Worm (Caenorhabditis elegans) whole organism, L1 larva: ENCODE measurements around the gene zif-1.

ENCODE experiments used
- C04F5.9 ChIP-seq: sonication (generic microtip); optimal IDR thresholded peaks from 2 replicates; lab custom pipeline; 2016; ENCODE audit warnings: missing genetic modification characterization, missing compliant biosample characterization
- C16A3.4 ChIP-seq: fragments of 150-350 bp; optimal IDR thresholded peaks from 2 replicates; lab custom pipeline; 2014; ENCODE audit warnings: missing biosample characterization, missing genetic modification characterization
- F16B12.6 ChIP-seq: fragments of 150-350 bp; optimal IDR thresholded peaks from 2 replicates; lab custom pipeline; 2014; ENCODE audit warnings: missing biosample characterization, missing genetic modification characterization
- Y116A8C.19 ChIP-seq: sonication (generic microtip); optimal IDR thresholded peaks from 2 replicates; lab custom pipeline; 2016; ENCODE audit warnings: missing compliant biosample characterization, missing genetic modification characterization, borderline replicate concordance
- alr-1 ChIP-seq: fragments of 200-800 bp; sonication (Bioruptor generic); optimal IDR thresholded peaks from 2 replicates; lab custom pipeline; 2018; ENCODE audit warnings: borderline replicate concordance, mild to moderate bottlenecking, missing genetic modification characterization, missing compliant biosample characterization
- ama-1 ChIP-seq: fragments of 150-350 bp; optimal IDR thresholded peaks from 2 replicates; lab custom pipeline; 2014
- blmp-1 ChIP-seq: fragments of 150-350 bp; optimal IDR thresholded peaks from 2 replicates; lab custom pipeline; 2014; ENCODE audit warnings: missing biosample characterization, missing genetic modification characterization
- ceh-88 ChIP-seq: fragments of 200-800 bp; sonication (Bioruptor generic); IDR thresholded peaks from 2 replicates; pipeline ENCODE4 v1.3.6; 2022; ENCODE audit warnings: missing genetic modification characterization, missing compliant biosample characterization
- dpl-1 ChIP-seq, 3 experiments: fragments of 150-350 bp in 2 of 3; sonication (generic microtip) in 1 of 3; optimal IDR thresholded peaks; 2 replicates each; lab custom pipeline; 2014 to 2017; ENCODE audit warnings: missing biosample characterization in 3 of 3, missing genetic modification characterization in 3 of 3, missing genetic modification reagents in 3 of 3
- dsc-1 ChIP-seq: sonication (generic microtip); optimal IDR thresholded peaks from 2 replicates; lab custom pipeline; 2016; ENCODE audit warnings: mild to moderate bottlenecking, missing genetic modification characterization, missing compliant biosample characterization
- efl-1 ChIP-seq, 4 experiments: fragments of 150-350 bp; optimal IDR thresholded peaks in 3 of 4; peaks in 1 of 4; 1 replicate in 1 of 4; 2 replicates in 3 of 4; lab custom pipeline; 2014; ENCODE audit warnings: missing biosample characterization in 2 of 4, missing genetic modification characterization in 2 of 4, missing genetic modification reagents in 2 of 4
- egl-13 ChIP-seq: sonication (generic microtip); optimal IDR thresholded peaks from 2 replicates; lab custom pipeline; 2016; ENCODE audit warnings: missing genotype, missing genetic modification reagents, missing genetic modification characterization, missing compliant biosample characterization
- egl-27 ChIP-seq, 2 experiments: fragments of 150-350 bp in 1 of 2; sonication (generic microtip); optimal IDR thresholded peaks; 3 replicates each; lab custom pipeline; 2017 to 2018; ENCODE audit warnings: missing biosample characterization in 2 of 2, missing genetic modification characterization in 2 of 2, missing genetic modification reagents in 2 of 2
- elt-2 ChIP-seq: sonication (generic microtip); optimal IDR thresholded peaks from 2 replicates; lab custom pipeline; 2016; ENCODE audit warnings: missing genetic modification characterization, mild to moderate bottlenecking, inconsistent platforms, missing compliant biosample characterization, missing genetic modification reagents
- elt-3 ChIP-seq, 6 experiments: fragments of 150-350 bp in 1 of 6; sonication (generic microtip); optimal IDR thresholded peaks; 2 replicates each; lab custom pipeline; 2017 to 2018; ENCODE audit warnings: missing biosample characterization in 6 of 6, missing genetic modification characterization in 6 of 6, inconsistent platforms in 1 of 6
- ets-5 ChIP-seq: fragments of 200-800 bp; sonication (Bioruptor generic); IDR thresholded peaks from 2 replicates; pipeline ENCODE4 v1.3.6; 2022; ENCODE audit warnings: missing genetic modification characterization, missing compliant biosample characterization
- fkh-8 ChIP-seq: sonication (generic microtip); optimal IDR thresholded peaks from 2 replicates; lab custom pipeline; 2016; ENCODE audit warnings: mild to moderate bottlenecking, missing genetic modification characterization, missing compliant biosample characterization
- lin-14 ChIP-seq: fragments of 200-800 bp; sonication (Bioruptor generic); optimal IDR thresholded peaks from 2 replicates; lab custom pipeline; 2018; ENCODE audit warnings: mild to moderate bottlenecking, missing genetic modification characterization, moderate library complexity, missing compliant biosample characterization
- lin-35 ChIP-seq, 2 experiments: fragments of 150-350 bp; optimal IDR thresholded peaks; 2 replicates each; lab custom pipeline; 2014; ENCODE audit warnings: missing biosample characterization in 2 of 2, missing genetic modification characterization in 2 of 2, missing genetic modification reagents in 2 of 2
- lir-3 ChIP-seq: sonication (generic microtip); optimal IDR thresholded peaks from 2 replicates; lab custom pipeline; 2016; ENCODE audit warnings: mild to moderate bottlenecking, missing genetic modification characterization, moderate library complexity, missing compliant biosample characterization; ENCODE audit not compliant: poor library complexity
- lsy-2 ChIP-seq, 2 experiments: fragments of 150-350 bp; optimal IDR thresholded peaks; 2 replicates each; lab custom pipeline; 2014; ENCODE audit warnings: missing biosample characterization in 2 of 2, missing genetic modification characterization in 2 of 2
- mdl-1 ChIP-seq, 2 experiments: fragments of 150-350 bp; optimal IDR thresholded peaks; 2 replicates each; lab custom pipeline; 2014 to 2017; ENCODE audit warnings: missing biosample characterization in 2 of 2, missing genetic modification characterization in 2 of 2, inconsistent platforms in 1 of 2
- mep-1 ChIP-seq: fragments of 150-350 bp; optimal IDR thresholded peaks from 2 replicates; lab custom pipeline; 2014; ENCODE audit warnings: missing biosample characterization, missing genetic modification characterization
- nhr-19 ChIP-seq: fragments of 200-800 bp; sonication (Bioruptor generic); conservative IDR thresholded peaks from 2 replicates; pipeline ENCODE4 v1.3.6; 2022; ENCODE audit warnings: missing genetic modification characterization, missing compliant biosample characterization
- nhr-20 ChIP-seq: sonication (generic microtip); optimal IDR thresholded peaks from 2 replicates; lab custom pipeline; 2016; ENCODE audit warnings: mild to moderate bottlenecking, missing genetic modification characterization, missing compliant biosample characterization
- nhr-237 ChIP-seq: fragments of 150-350 bp; optimal IDR thresholded peaks from 2 replicates; lab custom pipeline; 2014; ENCODE audit warnings: missing biosample characterization, missing genetic modification characterization
- nhr-47 ChIP-seq: sonication (generic microtip); optimal IDR thresholded peaks from 2 replicates; lab custom pipeline; 2016; ENCODE audit warnings: mild to moderate bottlenecking, missing genetic modification characterization, moderate library complexity, missing compliant biosample characterization
- nhr-71 ChIP-seq: sonication (generic microtip); optimal IDR thresholded peaks from 2 replicates; lab custom pipeline; 2016; ENCODE audit warnings: mild to moderate bottlenecking, missing genetic modification characterization, moderate library complexity, missing compliant biosample characterization
- nhr-85 ChIP-seq: sonication (generic microtip); peaks from one replicate; lab custom pipeline; 2016; ENCODE audit warnings: missing genetic modification characterization, inconsistent platforms, missing compliant biosample characterization
- nhr-90 ChIP-seq: sonication (generic microtip); optimal IDR thresholded peaks from 2 replicates; lab custom pipeline; 2016; ENCODE audit warnings: mild to moderate bottlenecking, missing genetic modification characterization, missing compliant biosample characterization; ENCODE audit not compliant: poor library complexity
- pag-3 ChIP-seq: sonication (generic microtip); optimal IDR thresholded peaks from 2 replicates; lab custom pipeline; 2017; ENCODE audit warnings: missing genetic modification characterization, mild to moderate bottlenecking, missing compliant biosample characterization, antibody characterized with exemption, borderline replicate concordance; ENCODE audit not compliant: insufficient read depth
- pax-3 ChIP-seq: fragments of 200-800 bp; sonication (Bioruptor generic); optimal IDR thresholded peaks from 2 replicates; lab custom pipeline; 2018; ENCODE audit warnings: mild to moderate bottlenecking, missing genetic modification characterization, moderate library complexity, missing compliant biosample characterization
- pqm-1 ChIP-seq: sonication (generic microtip); optimal IDR thresholded peaks from 3 replicates; lab custom pipeline; 2017; ENCODE audit warnings: missing biosample characterization, missing genetic modification characterization
- rnt-1 ChIP-seq: sonication (generic microtip); optimal IDR thresholded peaks from 2 replicates; lab custom pipeline; 2016; ENCODE audit warnings: mild to moderate bottlenecking, missing genetic modification characterization, moderate library complexity, missing compliant biosample characterization
- skn-1 ChIP-seq: fragments of 150-350 bp; optimal IDR thresholded peaks from 2 replicates; lab custom pipeline; 2014; ENCODE audit warnings: missing biosample characterization, missing genetic modification characterization
- snpc-4 ChIP-seq: fragments of 150-350 bp; optimal IDR thresholded peaks from 2 replicates; lab custom pipeline; 2014; ENCODE audit warnings: missing biosample characterization, missing genetic modification characterization
- snu-23 ChIP-seq: sonication (generic microtip); optimal IDR thresholded peaks from 2 replicates; lab custom pipeline; 2016; ENCODE audit warnings: missing genetic modification characterization, missing compliant biosample characterization
- sptf-1 ChIP-seq: fragments of 150-350 bp; optimal IDR thresholded peaks from 2 replicates; lab custom pipeline; 2014; ENCODE audit warnings: missing biosample characterization, missing genetic modification characterization
- tbx-2 ChIP-seq: sonication (generic microtip); optimal IDR thresholded peaks from 2 replicates; lab custom pipeline; 2016; ENCODE audit warnings: missing genetic modification characterization, missing compliant biosample characterization
- unc-98 ChIP-seq: fragments of 200-800 bp; sonication (Bioruptor generic); IDR thresholded peaks from 2 replicates; pipeline ENCODE4 v1.3.6; 2022; ENCODE audit warnings: missing genetic modification characterization, missing compliant biosample characterization
- ztf-11 ChIP-seq, 2 experiments: sonication (generic microtip); optimal IDR thresholded peaks; 2 replicates each; lab custom pipeline; 2016 to 2017; ENCODE audit warnings: missing genetic modification characterization in 2 of 2, missing biosample characterization in 1 of 2, missing compliant biosample characterization in 1 of 2

zif-1 gene

DNA sequence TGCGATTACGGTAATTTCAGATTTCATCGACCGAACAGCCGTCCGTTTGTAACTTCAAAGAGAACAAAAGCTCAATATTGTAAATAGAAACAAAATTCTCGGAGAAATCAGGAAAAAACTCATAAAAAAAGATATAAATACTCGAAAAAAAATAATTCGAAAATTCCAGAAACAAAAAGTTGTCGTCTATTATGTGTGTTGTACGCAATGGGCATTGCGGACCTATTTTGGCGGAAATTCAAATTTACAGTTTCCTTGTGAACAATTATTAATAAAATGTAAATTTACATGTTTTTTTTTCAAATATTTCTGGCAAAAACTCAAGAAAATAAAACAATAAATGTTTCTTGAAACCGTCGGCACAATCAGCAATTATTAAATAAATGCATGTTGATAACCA lies 17.1 kb upstream of the zif-1 start:
- TF ChIP-seq pag-3 (tag; lab: Kevin White, UChicago) (no peak), F16B12.6 (tag; lab: Kevin White, UChicago) (peak; percentile 5), nhr-85 (tag; lab: Kevin White, UChicago) (no peak), mdl-1 (tag; optimal IDR thresholded peaks at IDR 0.05; lab: Kevin White, UChicago) (no peak), egl-13 (no peak), ztf-11 (tag; optimal IDR thresholded peaks at IDR 0.05; lab: Kevin White, UChicago) (no peak), tbx-2 (tag; lab: Kevin White, UChicago) (no peak), ets-5 (GFP tag; lab: Robert Waterston, UW) (no peak), nhr-237 (no peak), dpl-1 (GFP tag; optimal IDR thresholded peaks at IDR 0.05; lab: Kevin White, UChicago) (peak in 1 of 3 experiments; percentile 40), nhr-71 (tag; lab: Kevin White, UChicago) (no peak), lin-35 (GFP tag; optimal IDR thresholded peaks at IDR 0.05; lab: Kevin White, UChicago) (peak in 1 of 2 experiments; percentile 11), unc-98 (GFP tag; lab: Robert Waterston, UW) (no peak), sptf-1 (tag; lab: Kevin White, UChicago) (no peak), snu-23 (GFP tag; lab: Kevin White, UChicago) (no peak), mep-1 (no peak), C04F5.9 (tag; lab: Kevin White, UChicago) (no peak), ama-1 (lab: Kevin White, UChicago) (no peak), efl-1 (optimal IDR thresholded peaks at IDR 0.05; lab: Kevin White, UChicago) (no peak), efl-1 (GFP tag; optimal IDR thresholded peaks at IDR 0.05 in 1 of 2; lab: Kevin White, UChicago) (peak in 1 of 2 experiments; percentile 41)

ce11 chrIII:8985965-8986364 lies 16.6 kb upstream of the zif-1 start:
- TF ChIP-seq alr-1 (tag; lab: Kevin White, UChicago) (no peak), nhr-90 (peak; percentile 31), mdl-1 (tag; optimal IDR thresholded peaks at IDR 0.05; lab: Kevin White, UChicago) (peak in 1 of 2 experiments; percentile 44), efl-1 (optimal IDR thresholded peaks at IDR 0.05; lab: Kevin White, UChicago) (no peak), efl-1 (GFP tag; optimal IDR thresholded peaks at IDR 0.05 in 1 of 2; lab: Kevin White, UChicago) (peak in 1 of 2 experiments; percentile 76), rnt-1 (no peak), lin-35 (GFP tag; optimal IDR thresholded peaks at IDR 0.05; lab: Kevin White, UChicago) (peak in 1 of 2 experiments; percentile 54), elt-2 (tag; lab: Kevin White, UChicago) (peak; percentile 41), nhr-71 (tag; lab: Kevin White, UChicago) (peak; percentile 10), nhr-47 (tag; lab: Kevin White, UChicago) (no peak), pqm-1 (no peak), lir-3 (tag; lab: Kevin White, UChicago) (no peak), lin-14 (GFP tag; lab: Kevin White, UChicago) (peak; percentile 61), F16B12.6 (tag; lab: Kevin White, UChicago) (no peak), nhr-85 (tag; lab: Kevin White, UChicago) (peak; percentile 49), blmp-1 (peak; percentile 92), fkh-8 (tag; lab: Kevin White, UChicago) (peak; percentile 16), dsc-1 (tag; lab: Kevin White, UChicago) (peak; percentile 4), snu-23 (GFP tag; lab: Kevin White, UChicago) (peak; percentile 13), tbx-2 (tag; lab: Kevin White, UChicago) (peak; percentile 42), nhr-20 (tag; lab: Kevin White, UChicago) (peak; percentile 8), snpc-4 (tag; lab: Kevin White, UChicago) (no peak), elt-3 (tag; optimal IDR thresholded peaks at IDR 0.05; lab: Kevin White, UChicago) (peak in 1 of 6 experiments; percentile 62)

DNA sequence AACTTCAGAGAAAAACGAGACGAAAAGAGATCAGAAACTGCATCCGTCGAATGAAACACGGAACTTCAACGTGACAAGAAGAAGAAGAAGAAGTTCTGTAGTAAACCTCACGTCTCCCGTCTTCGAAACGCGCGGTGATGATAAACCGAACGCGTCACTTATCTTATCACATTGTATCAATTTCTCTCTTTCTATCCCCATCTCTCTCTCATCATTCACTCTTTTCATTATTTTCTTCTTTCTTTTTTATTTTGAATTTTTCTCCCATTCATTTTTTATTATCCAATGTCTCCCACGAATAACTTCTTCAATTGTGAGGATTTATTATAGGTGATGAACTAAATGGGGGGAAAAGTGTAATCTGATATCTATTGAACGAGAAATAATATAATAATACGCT lies 15.7 kb upstream of the zif-1 start:
- TF ChIP-seq Y116A8C.19 (tag; lab: Kevin White, UChicago) (no peak), pax-3 (tag; lab: Kevin White, UChicago) (peak; percentile 37), lin-14 (GFP tag; lab: Kevin White, UChicago) (peak; percentile 84), mdl-1 (tag; optimal IDR thresholded peaks at IDR 0.05; lab: Kevin White, UChicago) (peak in 1 of 2 experiments; percentile 55), efl-1 (optimal IDR thresholded peaks at IDR 0.05; lab: Kevin White, UChicago) (no peak), efl-1 (GFP tag; optimal IDR thresholded peaks at IDR 0.05 in 1 of 2; lab: Kevin White, UChicago) (peak in 1 of 2 experiments; percentile 39), nhr-19 (GFP tag; lab: Robert Waterston, UW) (0 out of 2 replicates have a peak, but pooled peaks have one; percentile 4), nhr-85 (tag; lab: Kevin White, UChicago) (peak; percentile 88), dsc-1 (tag; lab: Kevin White, UChicago) (peak; percentile 67), lsy-2 (tag; optimal IDR thresholded peaks at IDR 0.05; lab: Kevin White, UChicago) (peak in 1 of 2 experiments; percentile 41), nhr-20 (tag; lab: Kevin White, UChicago) (peak; percentile 47), egl-27 (tag; optimal IDR thresholded peaks at IDR 0.05; lab: Kevin White, UChicago) (no peak), C16A3.4 (tag; lab: Kevin White, UChicago) (peak; percentile 8), elt-3 (tag; optimal IDR thresholded peaks at IDR 0.05; lab: Kevin White, UChicago) (peak; percentile 93 to 100 (median 98)), C04F5.9 (tag; lab: Kevin White, UChicago) (no peak), skn-1 (tag; lab: Kevin White, UChicago) (peak; percentile 15), blmp-1 (peak; percentile 85), pag-3 (tag; lab: Kevin White, UChicago) (no peak), snu-23 (GFP tag; lab: Kevin White, UChicago) (peak; percentile 53), lin-35 (GFP tag; optimal IDR thresholded peaks at IDR 0.05; lab: Kevin White, UChicago) (peak in 1 of 2 experiments; percentile 38), nhr-71 (tag; lab: Kevin White, UChicago) (peak; percentile 69), ceh-88 (no peak), tbx-2 (tag; lab: Kevin White, UChicago) (peak; percentile 47)
- TF ChIP-seq, all 84 proteins: peak for 17
